Worm (Caenorhabditis elegans) whole organism, mixed stage, embryonic: ENCODE data around the gene acs-4.

ENCODE experiments used
- elt-3 ChIP-seq: fragments of 150-350 bp; optimal IDR thresholded peaks from 2 replicates; lab custom pipeline; 2014; ENCODE audit warnings: missing biosample characterization, missing genetic modification characterization
- nhr-12 ChIP-seq: fragments of 150-350 bp; optimal IDR thresholded peaks from 2 replicates; lab custom pipeline; 2014; ENCODE audit warnings: missing biosample characterization, missing genetic modification characterization
- snpc-4 ChIP-seq: fragments of 150-350 bp; optimal IDR thresholded peaks from 2 replicates; lab custom pipeline; 2014; ENCODE audit warnings: missing biosample characterization, missing genetic modification characterization
- ztf-11 ChIP-seq: fragments of 150-350 bp; optimal IDR thresholded peaks from 2 replicates; lab custom pipeline; 2014; ENCODE audit warnings: missing biosample characterization, missing genetic modification characterization

DNA sequence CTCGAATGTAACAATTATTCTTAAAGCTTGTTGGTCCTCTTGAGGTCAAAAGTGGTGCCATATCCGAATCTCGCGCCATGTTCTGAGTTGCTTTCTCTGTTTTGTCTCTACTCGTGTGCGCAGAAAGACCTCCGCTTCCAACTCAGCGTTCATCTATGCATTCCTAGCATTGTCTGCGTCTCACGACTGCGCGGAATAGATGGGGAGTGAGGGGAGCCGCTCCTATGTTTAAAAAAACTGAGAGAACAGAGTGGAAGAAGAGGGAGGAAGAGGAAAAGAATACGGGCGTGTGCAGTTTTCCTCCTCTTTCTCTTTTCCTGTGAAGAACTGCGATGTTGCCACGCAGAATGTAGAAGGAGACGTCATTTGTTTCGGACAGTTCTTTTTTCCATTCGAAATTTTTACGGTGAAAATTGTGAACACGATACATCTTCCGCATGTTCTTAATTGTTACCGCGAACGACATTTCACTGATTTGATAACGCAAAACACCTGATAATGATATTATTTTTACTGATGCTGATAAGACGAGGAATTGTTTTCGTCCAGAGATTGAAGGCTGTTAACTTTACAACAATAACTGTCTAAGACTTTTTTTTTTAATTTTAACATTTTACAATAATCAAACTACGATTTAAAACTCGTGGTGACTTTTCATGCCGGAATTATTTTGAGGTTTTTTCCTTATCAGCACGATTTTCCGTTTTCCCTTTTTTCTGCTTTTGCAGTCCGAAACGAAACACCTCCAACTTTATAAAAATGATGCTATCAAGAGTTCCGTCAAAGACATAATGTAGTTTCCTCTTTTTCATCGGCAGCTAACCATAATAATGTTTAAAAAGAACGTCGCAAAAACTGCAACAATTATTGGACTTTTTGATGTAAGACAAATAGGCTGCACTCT is 722 bp upstream of the acs-4 start:
- TF ChIP-seq nhr-12: no peak
- TF ChIP-seq elt-3: no peak
- no peak for TF ChIP-seq ztf-11
- no peak for TF ChIP-seq snpc-4
